Worm (Caenorhabditis elegans) whole organism, young adult: ENCODE measurements around the gene sulp-7.

Experiments
- B0261.1 ChIP-seq: sonication (generic microtip); optimal IDR thresholded peaks from 2 replicates; lab custom pipeline; 2016; ENCODE audit warnings: mild to moderate bottlenecking, missing genetic modification characterization, moderate library complexity, missing compliant biosample characterization
- B0336.3 ChIP-seq: fragments of 200-800 bp; sonication (Bioruptor generic); IDR thresholded peaks from 2 replicates; pipeline ENCODE4 v1.3.6; 2022; ENCODE audit warnings: missing genetic modification characterization, missing compliant biosample characterization
- F33H1.4 ChIP-seq: fragments of 200-800 bp; sonication (Bioruptor generic); IDR thresholded peaks from 2 replicates; pipeline ENCODE4 v1.3.6; 2022; ENCODE audit warnings: missing genetic modification reagents, missing genetic modification characterization, missing compliant biosample characterization
- F52B5.7 ChIP-seq: sonication (generic microtip); optimal IDR thresholded peaks from 2 replicates; lab custom pipeline; 2016; ENCODE audit warnings: mild to moderate bottlenecking, missing genetic modification characterization, missing compliant biosample characterization
- F55B11.4 ChIP-seq: sonication (generic microtip); optimal IDR thresholded peaks from 2 replicates; lab custom pipeline; 2016; ENCODE audit warnings: missing compliant biosample characterization, missing genetic modification characterization, borderline replicate concordance; ENCODE audit not compliant: insufficient read depth
- F57A8.1 ChIP-seq: fragments of 200-800 bp; sonication (Bioruptor generic); optimal IDR thresholded peaks from 2 replicates; lab custom pipeline; 2018; ENCODE audit warnings: mild to moderate bottlenecking, missing genetic modification characterization, moderate library complexity, missing compliant biosample characterization
- Y79H2A.3 ChIP-seq: fragments of 200-800 bp; sonication (Bioruptor generic); conservative IDR thresholded peaks from 2 replicates; pipeline ENCODE4 v1.3.6; 2022; ENCODE audit warnings: missing genetic modification reagents, missing genetic modification characterization, missing compliant biosample characterization
- Y95B8A.8 ChIP-seq: fragments of 200-800 bp; sonication (Bioruptor generic); IDR thresholded peaks from 2 replicates; pipeline ENCODE4 v1.3.6; 2022; ENCODE audit warnings: missing genetic modification reagents, missing genetic modification characterization, missing compliant biosample characterization
- attf-5 ChIP-seq: fragments of 200-800 bp; sonication (Bioruptor generic); optimal IDR thresholded peaks from 2 replicates; lab custom pipeline; 2018; ENCODE audit warnings: mild to moderate bottlenecking, missing genetic modification characterization, missing compliant biosample characterization
- attf-6 ChIP-seq: fragments of 200-800 bp; sonication (Bioruptor generic); IDR thresholded peaks from 2 replicates; pipeline ENCODE4 v1.3.6; 2022; ENCODE audit warnings: missing genetic modification reagents, missing genetic modification characterization, missing compliant biosample characterization
- bed-1 ChIP-seq: fragments of 200-800 bp; sonication (Bioruptor generic); IDR thresholded peaks from 2 replicates; pipeline ENCODE4 v1.3.6; 2022; ENCODE audit warnings: missing genetic modification reagents, missing genetic modification characterization, missing compliant biosample characterization
- bed-2 ChIP-seq: fragments of 200-800 bp; sonication (Bioruptor generic); IDR thresholded peaks from 2 replicates; pipeline ENCODE4 v1.3.6; 2022; ENCODE audit warnings: missing genetic modification reagents, missing genetic modification characterization, missing compliant biosample characterization
- ceh-79 ChIP-seq: sonication (generic microtip); optimal IDR thresholded peaks from 2 replicates; lab custom pipeline; 2017; ENCODE audit warnings: mild to moderate bottlenecking, missing genetic modification characterization, missing compliant biosample characterization
- ceh-91 ChIP-seq: fragments of 200-800 bp; sonication (Bioruptor generic); IDR thresholded peaks from 2 replicates; pipeline ENCODE4 v1.3.6; 2022; ENCODE audit warnings: missing genetic modification reagents, missing genetic modification characterization, missing compliant biosample characterization
- egrh-3 ChIP-seq: fragments of 200-800 bp; sonication (Bioruptor generic); IDR thresholded peaks from 2 replicates; pipeline ENCODE4 v1.3.6; 2022; ENCODE audit warnings: missing genetic modification reagents, missing genetic modification characterization, missing compliant biosample characterization
- ets-4 ChIP-seq: fragments of 200-800 bp; sonication (Bioruptor generic); optimal IDR thresholded peaks from 2 replicates; lab custom pipeline; 2018; ENCODE audit warnings: mild to moderate bottlenecking, missing genetic modification characterization, missing compliant biosample characterization
- hlh-26 ChIP-seq: fragments of 200-800 bp; sonication (Bioruptor generic); conservative IDR thresholded peaks from 2 replicates; pipeline ENCODE4 v1.3.6; 2022; ENCODE audit warnings: missing genetic modification reagents, missing genetic modification characterization, missing compliant biosample characterization
- hrde-1 ChIP-seq: sonication (generic microtip); optimal IDR thresholded peaks from 2 replicates; lab custom pipeline; 2016; ENCODE audit warnings: missing genetic modification characterization, mild to moderate bottlenecking, missing compliant biosample characterization, moderate library complexity, missing genotype, missing genetic modification reagents, borderline replicate concordance
- hsf-1 ChIP-seq: fragments of 200-800 bp; sonication (Bioruptor generic); IDR thresholded peaks from 2 replicates; pipeline ENCODE4 v1.3.6; 2022; ENCODE audit warnings: missing genetic modification reagents, missing genetic modification characterization, missing compliant biosample characterization
- let-526 ChIP-seq: fragments of 200-800 bp; sonication (Bioruptor generic); IDR thresholded peaks from 2 replicates; pipeline ENCODE4 v1.3.6; 2022; ENCODE audit warnings: missing genetic modification reagents, missing genetic modification characterization, missing compliant biosample characterization
- let-607 ChIP-seq, 2 experiments: fragments of 200-800 bp in 1 of 2; sonication (Bioruptor generic) in 1 of 2; sonication (generic microtip) in 1 of 2; optimal IDR thresholded peaks; 2 replicates each; lab custom pipeline; 2016 to 2018; ENCODE audit warnings: mild to moderate bottlenecking in 2 of 2, missing compliant biosample characterization in 2 of 2, missing genetic modification characterization in 2 of 2, moderate library complexity in 2 of 2, missing genotype in 1 of 2
- lsy-27 ChIP-seq: sonication (generic microtip); optimal IDR thresholded peaks from 2 replicates; lab custom pipeline; 2017; ENCODE audit warnings: missing genetic modification characterization, mild to moderate bottlenecking, missing compliant biosample characterization, antibody characterized with exemption, missing genotype, borderline replicate concordance; ENCODE audit not compliant: insufficient read depth
- madf-8 ChIP-seq: fragments of 200-800 bp; sonication (Bioruptor generic); conservative IDR thresholded peaks from 2 replicates; pipeline ENCODE4 v1.3.6; 2022; ENCODE audit warnings: missing genetic modification reagents, missing genetic modification characterization, missing compliant biosample characterization
- mcd-1 ChIP-seq: fragments of 200-800 bp; sonication (Bioruptor generic); IDR thresholded peaks from 2 replicates; pipeline ENCODE4 v1.3.6; 2022; ENCODE audit warnings: missing genetic modification reagents, missing genetic modification characterization, missing compliant biosample characterization
- nfya-2 ChIP-seq: fragments of 200-800 bp; sonication (Bioruptor generic); IDR thresholded peaks from 2 replicates; pipeline ENCODE4 v1.3.6; 2022; ENCODE audit warnings: missing genetic modification reagents, missing genetic modification characterization, missing compliant biosample characterization
- nhr-80 ChIP-seq: sonication (generic microtip); optimal IDR thresholded peaks from 2 replicates; lab custom pipeline; 2016; ENCODE audit warnings: missing genetic modification characterization, missing compliant biosample characterization
- nhr-90 ChIP-seq: sonication (generic microtip); optimal IDR thresholded peaks from 2 replicates; lab custom pipeline; 2016; ENCODE audit warnings: missing genotype, mild to moderate bottlenecking, missing genetic modification characterization, missing compliant biosample characterization
- pbrm-1 ChIP-seq: fragments of 200-800 bp; sonication (Bioruptor generic); IDR thresholded peaks from 2 replicates; pipeline ENCODE4 v1.3.6; 2022; ENCODE audit warnings: missing genetic modification reagents, missing genetic modification characterization, missing compliant biosample characterization
- rpc-1 ChIP-seq, 2 experiments: fragments of 150-350 bp in 1 of 2; sonication (generic microtip) in 1 of 2; optimal IDR thresholded peaks; 2 replicates each; lab custom pipeline; 2014 to 2018; ENCODE audit warnings: missing biosample characterization in 1 of 2, missing genetic modification characterization in 1 of 2, missing genetic modification reagents in 1 of 2, missing genotype in 1 of 2
- snpc-1.1 ChIP-seq: sonication (generic microtip); optimal IDR thresholded peaks from 2 replicates; lab custom pipeline; 2017; ENCODE audit warnings: missing genetic modification characterization, mild to moderate bottlenecking, missing compliant biosample characterization, antibody characterized with exemption, moderate library complexity, missing genotype, missing genetic modification reagents; ENCODE audit not compliant: insufficient read depth
- snpc-4 ChIP-seq, 5 experiments: fragments of 150-350 bp in 1 of 5; sonication (generic microtip) in 4 of 5; optimal IDR thresholded peaks; 2 replicates each; lab custom pipeline; 2014 to 2018; ENCODE audit warnings: missing genetic modification characterization in 5 of 5, missing biosample characterization in 3 of 5, antibody characterized with exemption in 2 of 5, mild to moderate bottlenecking in 2 of 5, missing compliant biosample characterization in 2 of 5, missing genotype in 2 of 5, moderate library complexity in 2 of 5, missing genetic modification reagents in 1 of 5
- somi-1 ChIP-seq: fragments of 200-800 bp; sonication (Bioruptor generic); optimal IDR thresholded peaks from 2 replicates; lab custom pipeline; 2018; ENCODE audit warnings: mild to moderate bottlenecking, missing genetic modification characterization, missing compliant biosample characterization
- unc-62 ChIP-seq: fragments of 150-350 bp; optimal IDR thresholded peaks from 2 replicates; lab custom pipeline; 2014; ENCODE audit warnings: missing biosample characterization, missing genetic modification reagents, missing genetic modification characterization
- ztf-22 ChIP-seq: fragments of 200-800 bp; sonication (Bioruptor generic); optimal IDR thresholded peaks from 2 replicates; lab custom pipeline; 2018; ENCODE audit warnings: mild to moderate bottlenecking, missing genetic modification characterization, moderate library complexity, missing compliant biosample characterization

sulp-7 gene

ce11 chrX:11097343-11097742, 16.9 kb downstream of the sulp-7 start:
- TF ChIP-seq hrde-1 (tag; lab: Kevin White, UChicago) (no peak), snpc-4 (GFP tag; optimal IDR thresholded peaks at IDR 0.05; lab: Kevin White, UChicago) (no peak), snpc-4 (tag; optimal IDR thresholded peaks at IDR 0.05; lab: Kevin White, UChicago) (no peak), egrh-3 (GFP tag; lab: Robert Waterston, UW) (no peak), F52B5.7 (no peak), B0336.3 (GFP tag; lab: Robert Waterston, UW) (no peak), B0261.1 (tag; lab: Kevin White, UChicago) (no peak)

- TF ChIP-seq Y95B8A.8 (GFP tag; lab: Robert Waterston, UW) (no peak), F55B11.4 (tag; lab: Kevin White, UChicago) (no peak), nhr-90 (tag; lab: Kevin White, UChicago) (no peak), attf-6 (GFP tag; lab: Robert Waterston, UW) (no peak), Y79H2A.3 (GFP tag; lab: Robert Waterston, UW) (no peak), hsf-1 (GFP tag; lab: Robert Waterston, UW) (no peak), attf-5 (no peak), ceh-91 (no peak), let-526 (GFP tag; lab: Robert Waterston, UW) (no peak), ztf-22 (GFP tag; lab: Kevin White, UChicago) (no peak)
Measured at ce11 chrX:11098086-11098485, 17.6 kb downstream of the sulp-7 start, which contains the start of gene W02H3.3. W02H3.3 (minus strand) TSS chrX:11098186.

ce11 chrX:11103173-11103572, 22.7 kb downstream of the sulp-7 start:
- TF ChIP-seq ceh-91 (no peak), somi-1 (GFP tag; lab: Kevin White, UChicago) (no peak), F33H1.4 (no peak), snpc-1.1 (no peak), bed-1 (GFP tag; lab: Robert Waterston, UW) (0 out of 2 replicates have a peak, but pooled peaks have one; percentile 68), Y95B8A.8 (GFP tag; lab: Robert Waterston, UW) (no peak), nhr-80 (tag; lab: Kevin White, UChicago) (peak; percentile 56), pbrm-1 (GFP tag; lab: Robert Waterston, UW) (no peak), let-607 (tag; optimal IDR thresholded peaks at IDR 0.05; lab: Kevin White, UChicago) (no peak), nfya-2 (no peak), hlh-26 (no peak), unc-62 (no peak), ceh-79 (tag; lab: Kevin White, UChicago) (no peak), madf-8 (GFP tag; lab: Robert Waterston, UW) (no peak), ets-4 (peak; percentile 11), lsy-27 (tag; lab: Kevin White, UChicago) (no peak), rpc-1 (optimal IDR thresholded peaks at IDR 0.05; lab: Kevin White, UChicago) (no peak), rpc-1 (tag; optimal IDR thresholded peaks at IDR 0.05; lab: Kevin White, UChicago) (no peak), F57A8.1 (GFP tag; lab: Kevin White, UChicago) (no peak), mcd-1 (GFP tag; lab: Robert Waterston, UW) (no peak), bed-2 (GFP tag; lab: Robert Waterston, UW) (no peak)
